Worm (Caenorhabditis elegans) whole organism, L2 larva: ENCODE data around the gene srh-245.

Experiments
- ZK546.5 ChIP-seq: sonication (generic microtip); optimal IDR thresholded peaks from 2 replicates; lab custom pipeline; 2017; ENCODE audit warnings: missing biosample characterization, missing genetic modification characterization
- unc-62 ChIP-seq: fragments of 150-350 bp; optimal IDR thresholded peaks from 2 replicates; lab custom pipeline; 2014; ENCODE audit warnings: missing biosample characterization, missing genetic modification reagents, missing genetic modification characterization

DNA sequence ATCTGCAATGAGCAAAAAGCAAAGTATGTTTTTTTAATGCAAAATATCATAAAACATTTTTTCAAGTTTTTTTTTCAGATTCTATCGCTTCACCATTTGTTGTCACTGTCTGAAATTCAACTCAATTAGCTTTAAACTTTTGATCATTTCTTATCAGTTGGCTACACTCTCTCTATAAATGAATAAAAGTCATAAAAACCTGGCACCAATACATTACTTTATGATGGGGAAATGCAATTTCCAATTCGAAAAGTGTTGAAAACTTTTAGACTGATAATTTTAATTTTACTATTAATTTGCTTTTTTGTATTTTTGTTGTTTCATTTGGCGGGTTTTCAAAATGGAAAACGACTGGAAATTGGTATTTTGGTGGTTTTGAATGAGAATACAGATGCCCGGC is 28.1 kb upstream of the srh-245 start, which contains the start of gene F31F4.1:
- TF ChIP-seq unc-62 = no peak
- TF ChIP-seq ZK546.5 (tag; lab: Kevin White, UChicago) = no peak
